Fruit fly (Drosophila melanogaster) whole organism, prepupa: Measurements from ENCODE around the gene Pino.

Experiments used
- CG10669 ChIP-seq: fragments of 200-800 bp; sonication (Bioruptor generic); optimal IDR thresholded peaks from 3 replicates; lab custom pipeline; 2018; ENCODE audit warnings: missing biosample characterization, mild to moderate bottlenecking, missing genetic modification characterization, moderate library complexity
- CG16779 ChIP-seq: fragments of 200-800 bp; sonication (Bioruptor generic); optimal IDR thresholded peaks from 3 replicates; lab custom pipeline; 2017; ENCODE audit warnings: missing biosample characterization, mild to moderate bottlenecking, missing genetic modification characterization
- CG3032 ChIP-seq: fragments of 200-800 bp; optimal IDR thresholded peaks from 2 replicates; lab custom pipeline; 2019; ENCODE audit warnings: missing biosample characterization, mild to moderate bottlenecking, missing genetic modification characterization, moderate library complexity
- CG31627 ChIP-seq: fragments of 200-800 bp; sonication (Bioruptor generic); optimal IDR thresholded peaks from 3 replicates; lab custom pipeline; 2016; ENCODE audit warnings: missing biosample characterization, missing genetic modification characterization
- CG7368 ChIP-seq: fragments of 200-800 bp; sonication (Bioruptor generic); optimal IDR thresholded peaks from 3 replicates; lab custom pipeline; 2016; ENCODE audit warnings: missing biosample characterization, missing genetic modification characterization
- Gug ChIP-seq: fragments of 200-800 bp; sonication (Bioruptor generic); IDR thresholded peaks from 2 replicates; pipeline ENCODE4 v1.3.6; 2022; ENCODE audit warnings: missing biosample characterization, missing genetic modification characterization
- fkh ChIP-seq: fragments of 200-800 bp; sonication (Bioruptor generic); optimal IDR thresholded peaks from 3 replicates; lab custom pipeline; 2017; ENCODE audit warnings: missing biosample characterization, mild to moderate bottlenecking, missing genetic modification characterization, moderate library complexity

DNA sequence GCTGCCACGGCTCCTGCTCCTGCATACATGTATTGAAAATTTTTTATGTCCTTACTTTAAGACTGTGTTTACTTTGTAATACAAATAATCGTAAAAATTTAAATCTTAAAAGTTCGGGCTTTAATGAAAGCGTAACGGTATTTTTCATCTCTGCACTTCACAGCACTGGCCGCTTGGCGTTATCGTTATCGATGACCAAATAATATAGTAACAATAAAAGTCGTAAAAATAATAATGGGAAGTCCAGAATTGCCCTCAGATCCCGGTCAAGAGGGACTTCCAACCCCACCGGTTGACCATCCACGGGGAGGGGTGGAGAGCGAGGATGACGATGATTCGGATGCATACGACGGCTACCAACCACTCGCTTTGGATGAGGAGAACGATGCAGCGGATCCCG lies 37.6 kb upstream of the Pino start, which contains the start of gene CG14341:
- TF ChIP-seq CG16779 (tag; lab: Kevin White, UChicago) (no peak), CG7368 (GFP tag; lab: Kevin White, UChicago) (no peak), CG3032 (no peak), CG10669 (GFP tag; lab: Kevin White, UChicago) (no peak), Gug (GFP tag; lab: Robert Waterston, UW) (no peak), CG31627 (no peak), fkh (GFP tag; lab: Kevin White, UChicago) (no peak)
